Fruit fly (Drosophila melanogaster): ENCODE results near the gene CG7049.

DNA sequence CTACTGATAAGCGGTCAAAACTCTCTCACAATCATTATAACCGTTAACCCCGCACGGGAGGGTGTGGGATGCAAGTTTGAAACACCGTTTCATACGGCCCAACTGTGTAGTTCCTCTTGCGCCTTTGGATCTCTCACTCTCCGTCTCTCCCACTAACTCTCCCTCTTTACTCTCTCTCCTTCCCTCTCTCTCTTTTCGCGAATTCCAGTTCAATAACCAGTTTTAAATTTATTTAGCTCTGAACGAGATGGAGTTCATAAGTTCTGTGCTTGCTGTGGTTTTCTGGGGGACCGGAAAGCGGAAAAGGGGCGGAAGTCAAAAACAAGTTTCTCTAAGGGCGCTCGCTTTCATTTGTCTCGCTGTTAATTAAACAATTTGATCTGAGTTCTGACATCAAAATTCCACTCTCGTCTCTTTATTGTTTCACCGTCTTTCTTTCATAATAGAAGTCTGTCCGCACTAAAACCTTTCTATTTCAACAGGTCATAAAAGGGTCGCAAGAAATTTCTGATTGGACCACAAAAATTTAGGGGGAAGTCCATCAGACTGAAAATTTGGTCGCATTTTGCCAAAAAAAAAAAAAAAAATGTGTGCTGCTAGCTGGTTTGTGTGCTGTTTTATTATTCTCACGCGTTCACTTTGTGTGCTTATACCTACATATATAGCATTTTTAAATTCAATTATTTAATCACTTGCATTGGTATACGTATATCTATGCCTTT, 35.0 kb downstream of the CG7049 start:
- TF ChIP-seq CG8478 (optimal IDR thresholded peaks at IDR 0.05) = no peak
- no peak for TF ChIP-seq CTCF (optimal IDR thresholded peaks at IDR 0.05)
